Fruit fly (Drosophila melanogaster) whole organism, pupa: ENCODE measurements around the gene hd.

Experiments used
- CG4496 ChIP-seq: fragments of 200-800 bp; sonication (Bioruptor generic); IDR thresholded peaks from 3 replicates; pipeline ENCODE4 v1.3.6; 2022; ENCODE audit warnings: missing biosample characterization, missing genetic modification characterization
- CG8301 ChIP-seq: fragments of 200-800 bp; sonication (Bioruptor generic); optimal IDR thresholded peaks from 2 replicates; lab custom pipeline; 2018; ENCODE audit warnings: missing biosample characterization, mild to moderate bottlenecking, missing genetic modification characterization
- fd96Ca ChIP-seq: fragments of 200-800 bp; sonication (Bioruptor generic); IDR thresholded peaks from 3 replicates; pipeline ENCODE4 v1.3.6; 2022; ENCODE audit warnings: missing biosample characterization, missing genetic modification characterization

DNA sequence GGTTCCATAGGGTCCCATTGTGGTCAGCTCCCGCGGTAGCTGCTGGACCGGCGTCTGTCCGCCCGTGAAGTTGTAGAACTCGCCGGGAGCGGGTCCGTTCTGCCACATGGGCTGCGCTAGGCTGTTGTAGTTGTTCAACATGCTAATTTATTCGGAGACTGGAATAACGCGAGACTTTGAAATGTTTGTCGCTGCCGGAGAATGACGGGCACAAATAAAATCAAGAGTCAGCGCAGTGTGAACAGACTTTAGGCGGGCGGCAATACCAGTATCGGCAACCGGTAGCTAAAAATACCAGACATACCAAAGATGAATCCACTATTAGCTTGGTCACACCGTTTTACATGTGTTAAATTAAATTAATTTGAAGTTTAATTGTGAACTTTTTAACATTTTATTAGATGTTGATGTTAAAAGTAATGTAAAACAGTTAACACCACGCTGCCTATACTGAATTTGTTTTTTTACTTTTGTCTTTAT is 16.8 kb downstream of the hd start, which contains the start of gene Prosbeta7:
- TF ChIP-seq CG8301 (tag; lab: Kevin White, UChicago) = no peak
- no peak for TF ChIP-seq CG4496 (GFP tag; lab: Robert Waterston, UW)
- no peak for TF ChIP-seq fd96Ca
